Worm (Caenorhabditis elegans): Measurements from ENCODE around the gene gst-35.

ce11 chrII:15178494-15178893 is 6.7 kb downstream of the gst-35 start, which contains the start of gene gst-32:
- TF ChIP-seq ceh-39 (tag; optimal IDR thresholded peaks at IDR 0.05) (no peak), lin-32 (GFP tag; optimal IDR thresholded peaks at IDR 0.05) (no peak), lsy-2 (tag; optimal IDR thresholded peaks at IDR 0.05) (no peak), unc-39 (tag; optimal IDR thresholded peaks at IDR 0.05) (no peak), pha-4 (tag; optimal IDR thresholded peaks at IDR 0.05) (no peak), lin-13 (tag; optimal IDR thresholded peaks at IDR 0.05) (no peak), unc-62 (GFP tag; optimal IDR thresholded peaks at IDR 0.05) (no peak), sem-2 (GFP tag; optimal IDR thresholded peaks at IDR 0.05) (no peak), ceh-83 (GFP tag; optimal IDR thresholded peaks at IDR 0.05) (no peak), nhr-12 (tag; optimal IDR thresholded peaks at IDR 0.05) (no peak), nhr-76 (tag; optimal IDR thresholded peaks at IDR 0.05) (no peak), ztf-11 (tag; optimal IDR thresholded peaks at IDR 0.05) (no peak)
